Worm (Caenorhabditis elegans) whole organism, L2 larva: ENCODE results near the gene ZK938.10.

Experiments used
- C34F6.9 ChIP-seq: fragments of 150-350 bp; optimal IDR thresholded peaks from 2 replicates; lab custom pipeline; 2014; ENCODE audit warnings: missing biosample characterization, missing genetic modification characterization
- F13H6.1 ChIP-seq: sonication (generic microtip); optimal IDR thresholded peaks from 2 replicates; lab custom pipeline; 2016; ENCODE audit warnings: missing genetic modification characterization, missing compliant biosample characterization
- R02D3.7 ChIP-seq: fragments of 150-350 bp; optimal IDR thresholded peaks from 2 replicates; lab custom pipeline; 2014; ENCODE audit warnings: missing biosample characterization, missing genetic modification characterization
- Y55F3AM.14 ChIP-seq: fragments of 200-800 bp; sonication (Bioruptor generic); optimal IDR thresholded peaks from 2 replicates; lab custom pipeline; 2018; ENCODE audit warnings: mild to moderate bottlenecking, missing genetic modification characterization, missing compliant biosample characterization
- ZK546.5 ChIP-seq: sonication (generic microtip); optimal IDR thresholded peaks from 2 replicates; lab custom pipeline; 2017; ENCODE audit warnings: missing biosample characterization, missing genetic modification characterization
- aly-2 ChIP-seq: fragments of 150-350 bp; optimal IDR thresholded peaks from 2 replicates; lab custom pipeline; 2014; ENCODE audit warnings: missing biosample characterization, missing genetic modification characterization
- ama-1 ChIP-seq: fragments of 150-350 bp; optimal IDR thresholded peaks from 2 replicates; lab custom pipeline; 2018; ENCODE audit warnings: inconsistent platforms
- blmp-1 ChIP-seq: sonication (generic microtip); optimal IDR thresholded peaks from 2 replicates; lab custom pipeline; 2017; ENCODE audit warnings: missing genetic modification characterization, mild to moderate bottlenecking, missing compliant biosample characterization, antibody characterized with exemption, moderate library complexity; ENCODE audit not compliant: insufficient read depth
- ceh-16 ChIP-seq: fragments of 150-350 bp; optimal IDR thresholded peaks from 2 replicates; lab custom pipeline; 2014; ENCODE audit warnings: missing biosample characterization, missing genetic modification characterization
- ceh-82 ChIP-seq: fragments of 150-350 bp; optimal IDR thresholded peaks from 2 replicates; lab custom pipeline; 2014; ENCODE audit warnings: missing biosample characterization, missing genetic modification characterization
- elt-1 ChIP-seq: fragments of 150-350 bp; optimal IDR thresholded peaks from 2 replicates; lab custom pipeline; 2014; ENCODE audit warnings: missing biosample characterization, missing genetic modification characterization
- elt-3 ChIP-seq: sonication (generic microtip); optimal IDR thresholded peaks from 2 replicates; lab custom pipeline; 2017; ENCODE audit warnings: missing biosample characterization, missing genetic modification characterization
- fos-1 ChIP-seq: fragments of 150-350 bp; optimal IDR thresholded peaks from 2 replicates; lab custom pipeline; 2014; ENCODE audit warnings: missing biosample characterization, missing genetic modification characterization
- gmeb-1 ChIP-seq: fragments of 150-350 bp; optimal IDR thresholded peaks from 2 replicates; lab custom pipeline; 2014; ENCODE audit warnings: missing biosample characterization, missing genetic modification characterization
- lin-13 ChIP-seq: fragments of 150-350 bp; optimal IDR thresholded peaks from 2 replicates; lab custom pipeline; 2014; ENCODE audit warnings: missing biosample characterization, missing genetic modification reagents, missing genetic modification characterization
- lin-39 ChIP-seq: fragments of 150-350 bp; optimal IDR thresholded peaks from 2 replicates; lab custom pipeline; 2014; ENCODE audit warnings: missing biosample characterization, missing genetic modification reagents, missing genetic modification characterization
- lsy-2 ChIP-seq, 2 experiments: fragments of 150-350 bp in 1 of 2; sonication (generic microtip) in 1 of 2; optimal IDR thresholded peaks; 2 replicates each; lab custom pipeline; 2014 to 2017; ENCODE audit warnings: missing biosample characterization in 2 of 2, missing genetic modification characterization in 2 of 2
- mbf-1 ChIP-seq: sonication (generic microtip); optimal IDR thresholded peaks from 2 replicates; lab custom pipeline; 2017; ENCODE audit warnings: missing biosample characterization, missing genetic modification characterization
- mdl-1 ChIP-seq, 2 experiments: fragments of 150-350 bp in 1 of 2; sonication (generic microtip) in 1 of 2; optimal IDR thresholded peaks; 2 replicates each; lab custom pipeline; 2017; ENCODE audit warnings: missing biosample characterization in 2 of 2, missing genetic modification characterization in 2 of 2
- nhr-10 ChIP-seq: sonication (generic microtip); optimal IDR thresholded peaks from 2 replicates; lab custom pipeline; 2017; ENCODE audit warnings: missing biosample characterization, missing genetic modification characterization
- nhr-12 ChIP-seq: fragments of 150-350 bp; optimal IDR thresholded peaks from 2 replicates; lab custom pipeline; 2014; ENCODE audit warnings: missing biosample characterization, missing genetic modification characterization
- nhr-129 ChIP-seq: fragments of 150-350 bp; optimal IDR thresholded peaks from 2 replicates; lab custom pipeline; 2014; ENCODE audit warnings: missing biosample characterization, missing genetic modification characterization
- nhr-21 ChIP-seq: fragments of 150-350 bp; optimal IDR thresholded peaks from 2 replicates; lab custom pipeline; 2014; ENCODE audit warnings: missing biosample characterization, missing genetic modification characterization
- nhr-23 ChIP-seq: fragments of 150-350 bp; optimal IDR thresholded peaks from 2 replicates; lab custom pipeline; 2014; ENCODE audit warnings: missing biosample characterization, missing genetic modification reagents, missing genetic modification characterization
- nhr-25 ChIP-seq: fragments of 150-350 bp; sonication (generic microtip); optimal IDR thresholded peaks from 3 replicates; lab custom pipeline; 2014; ENCODE audit warnings: missing biosample characterization, missing genetic modification characterization
- nhr-6 ChIP-seq: fragments of 150-350 bp; optimal IDR thresholded peaks from 2 replicates; lab custom pipeline; 2014; ENCODE audit warnings: missing biosample characterization, missing genetic modification characterization
- nhr-77 ChIP-seq: fragments of 150-350 bp; optimal IDR thresholded peaks from 2 replicates; lab custom pipeline; 2014; ENCODE audit warnings: missing biosample characterization, missing genetic modification characterization
- peb-1 ChIP-seq: fragments of 150-350 bp; optimal IDR thresholded peaks from 2 replicates; lab custom pipeline; 2014; ENCODE audit warnings: missing biosample characterization, missing genetic modification characterization
- sem-4 ChIP-seq: fragments of 150-350 bp; optimal IDR thresholded peaks from 2 replicates; lab custom pipeline; 2014; ENCODE audit warnings: missing biosample characterization, missing genetic modification reagents, missing genetic modification characterization
- skn-1 ChIP-seq: sonication (generic microtip); optimal IDR thresholded peaks from 2 replicates; lab custom pipeline; 2017; ENCODE audit warnings: missing biosample characterization, missing genetic modification characterization
- sma-3 ChIP-seq: sonication (generic microtip); optimal IDR thresholded peaks from 2 replicates; lab custom pipeline; 2016; ENCODE audit warnings: missing genetic modification reagents, missing genetic modification characterization, missing compliant biosample characterization
- snpc-4 ChIP-seq: fragments of 150-350 bp; optimal IDR thresholded peaks from 2 replicates; lab custom pipeline; 2014; ENCODE audit warnings: missing biosample characterization, missing genetic modification characterization
- unc-39 ChIP-seq: fragments of 150-350 bp; optimal IDR thresholded peaks from 2 replicates; lab custom pipeline; 2014; ENCODE audit warnings: missing biosample characterization, missing genetic modification characterization
- unc-55 ChIP-seq: fragments of 150-350 bp; sonication (generic microtip); optimal IDR thresholded peaks from 3 replicates; lab custom pipeline; 2014; ENCODE audit warnings: missing biosample characterization, missing genetic modification reagents, missing genetic modification characterization
- unc-62 ChIP-seq: fragments of 150-350 bp; optimal IDR thresholded peaks from 2 replicates; lab custom pipeline; 2014; ENCODE audit warnings: missing biosample characterization, missing genetic modification reagents, missing genetic modification characterization
- zag-1 ChIP-seq: fragments of 150-350 bp; optimal IDR thresholded peaks from 2 replicates; lab custom pipeline; 2014; ENCODE audit warnings: missing biosample characterization, missing genetic modification characterization
- ztf-11 ChIP-seq: sonication (generic microtip); optimal IDR thresholded peaks from 2 replicates; lab custom pipeline; 2017; ENCODE audit warnings: missing biosample characterization, missing genetic modification characterization
- ztf-4 ChIP-seq: fragments of 150-350 bp; optimal IDR thresholded peaks from 2 replicates; lab custom pipeline; 2014; ENCODE audit warnings: missing biosample characterization, missing genetic modification characterization

ZK938.10 gene

DNA sequence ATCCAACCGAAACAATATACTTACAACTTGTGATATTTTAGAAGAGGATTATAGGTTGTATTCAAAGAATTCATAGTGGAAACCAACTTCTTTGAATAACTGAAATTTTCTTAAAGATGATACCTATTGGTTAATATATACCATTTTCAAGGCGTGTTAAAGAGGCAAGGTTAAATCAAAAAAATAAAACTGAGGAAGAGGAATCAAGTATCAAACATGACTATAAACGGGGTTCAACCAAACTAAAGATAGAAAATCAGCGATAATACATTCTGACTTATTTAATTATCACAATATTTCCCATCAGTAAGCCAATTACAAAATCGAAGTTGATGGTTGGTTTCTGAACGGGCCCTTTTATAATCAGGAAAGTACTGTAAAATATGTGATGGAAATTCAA lies 10.5 kb upstream of the ZK938.10 start, which contains the start of gene chil-3:
Gene chil-3 (minus strand): TSS at position 101 of the 400 bp plus-strand sequence.
- no peak for TF ChIP-seq aly-2 (tag; lab: Kevin White, UChicago)
- TF ChIP-seq ama-1 (lab: Kevin White, UChicago), result no peak
- no peak for TF ChIP-seq snpc-4 (tag; lab: Kevin White, UChicago)
- no peak for TF ChIP-seq nhr-23 (tag; lab: Kevin White, UChicago)
- TF ChIP-seq unc-39, result no peak
- TF ChIP-seq ceh-16 (tag; lab: Kevin White, UChicago), result no peak
- TF ChIP-seq, all 48 proteins: peak for 0

DNA sequence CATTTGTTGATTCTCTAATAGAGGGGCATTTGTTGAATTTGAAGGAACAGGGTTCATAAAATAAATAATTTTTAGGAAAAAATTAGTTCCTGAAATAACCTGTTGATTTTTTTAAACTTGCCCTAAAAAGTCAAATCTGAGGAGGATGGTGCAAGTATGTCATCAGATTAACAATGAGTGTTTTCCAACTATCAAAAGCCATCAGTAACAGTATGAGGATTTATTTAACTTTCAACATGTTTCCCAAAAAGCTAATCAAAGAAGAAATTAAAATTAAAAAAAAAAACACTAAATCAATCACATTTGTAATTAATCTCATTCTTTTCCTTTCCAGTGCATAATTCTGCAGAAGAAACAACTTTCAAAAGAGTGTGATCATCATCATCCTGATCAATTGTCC lies 8.7 kb upstream of the ZK938.10 start, which contains the start of gene chil-5:
Gene chil-5 (minus strand): TSS at position 101 of the 400 bp plus-strand sequence.
- TF ChIP-seq peb-1 (tag; lab: Kevin White, UChicago) (no peak), ceh-82 (tag; lab: Kevin White, UChicago) (no peak), unc-62 (GFP tag; lab: Kevin White, UChicago) (no peak), sma-3 (GFP tag; lab: Kevin White, UChicago) (no peak), blmp-1 (tag; lab: Kevin White, UChicago) (no peak), elt-1 (tag; lab: Kevin White, UChicago) (no peak), gmeb-1 (tag; lab: Kevin White, UChicago) (no peak), nhr-23 (tag; lab: Kevin White, UChicago) (no peak), lin-13 (GFP tag; lab: Kevin White, UChicago) (no peak), ztf-11 (no peak), mdl-1 (tag; optimal IDR thresholded peaks at IDR 0.05; lab: Kevin White, UChicago) (no peak), mbf-1 (tag; lab: Kevin White, UChicago) (no peak), zag-1 (no peak), C34F6.9 (tag; lab: Kevin White, UChicago) (no peak), lin-39 (tag; lab: Kevin White, UChicago) (no peak), nhr-12 (tag; lab: Kevin White, UChicago) (no peak)

ce11 chrII:9857791-9858190 lies 6.9 kb upstream of the ZK938.10 start, which contains the start of gene chil-6:
chil-6 (minus strand) TSS chrII:9857891.
- TF ChIP-seq mdl-1 (tag; optimal IDR thresholded peaks at IDR 0.05; lab: Kevin White, UChicago), result no peak
- TF ChIP-seq ceh-82 (tag; lab: Kevin White, UChicago), result no peak
- no peak for TF ChIP-seq Y55F3AM.14
- no peak for TF ChIP-seq lin-39 (tag; lab: Kevin White, UChicago)
- TF ChIP-seq ztf-11, result no peak
- TF ChIP-seq nhr-12 (tag; lab: Kevin White, UChicago), result no peak
- TF ChIP-seq gmeb-1 (tag; lab: Kevin White, UChicago), result no peak
- TF ChIP-seq snpc-4 (tag; lab: Kevin White, UChicago), result no peak
- TF ChIP-seq sem-4 (tag; lab: Kevin White, UChicago), result no peak
- TF ChIP-seq nhr-23 (tag; lab: Kevin White, UChicago), result no peak
- TF ChIP-seq ztf-4 (tag; lab: Kevin White, UChicago), result no peak
- TF ChIP-seq elt-1 (tag; lab: Kevin White, UChicago), result no peak
- no peak for TF ChIP-seq skn-1 (tag; lab: Kevin White, UChicago)
- TF ChIP-seq nhr-77 (tag; lab: Kevin White, UChicago), result no peak
- TF ChIP-seq aly-2 (tag; lab: Kevin White, UChicago), result no peak
- no peak for TF ChIP-seq sma-3 (GFP tag; lab: Kevin White, UChicago)
- TF ChIP-seq nhr-21, result no peak
- no peak for TF ChIP-seq mbf-1 (tag; lab: Kevin White, UChicago)
- TF ChIP-seq, all 48 proteins: peak for 0

DNA sequence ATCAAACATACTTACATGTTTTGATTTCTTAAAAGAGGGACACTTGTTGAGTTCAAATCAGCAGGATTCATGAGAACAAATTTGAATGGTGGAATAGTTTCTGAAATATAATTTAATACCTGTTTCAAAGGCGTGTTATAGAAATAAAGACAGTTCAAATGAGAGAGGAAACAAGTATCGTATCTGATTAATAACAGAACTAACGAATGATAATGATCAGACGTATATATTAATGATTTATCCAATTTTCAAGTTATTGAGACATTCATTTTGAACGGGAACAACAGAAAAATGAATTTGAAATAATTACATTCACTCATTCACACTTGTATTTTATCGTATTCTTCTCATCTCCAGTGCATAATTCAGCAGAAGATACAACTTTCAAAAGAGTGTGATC lies 4.8 kb upstream of the ZK938.10 start, which contains the start of gene chil-4:
Gene chil-4 (minus strand): TSS at position 101 of the 400 bp plus-strand sequence.
- no peak for TF ChIP-seq nhr-12 (tag; lab: Kevin White, UChicago)
- no peak for TF ChIP-seq ztf-11
- TF ChIP-seq peb-1 (tag; lab: Kevin White, UChicago), result no peak
- no peak for TF ChIP-seq unc-55
- no peak for TF ChIP-seq nhr-6
- TF ChIP-seq zag-1, result no peak
- no peak for TF ChIP-seq nhr-10
- no peak for TF ChIP-seq ceh-16 (tag; lab: Kevin White, UChicago)
- TF ChIP-seq Y55F3AM.14, result no peak
- TF ChIP-seq nhr-129 (tag; lab: Kevin White, UChicago), result no peak
- TF ChIP-seq sma-3 (GFP tag; lab: Kevin White, UChicago), result no peak
- TF ChIP-seq lin-13 (GFP tag; lab: Kevin White, UChicago), result no peak
- no peak for TF ChIP-seq blmp-1 (tag; lab: Kevin White, UChicago)
- no peak for TF ChIP-seq lin-39 (tag; lab: Kevin White, UChicago)
- TF ChIP-seq aly-2 (tag; lab: Kevin White, UChicago), result no peak
- no peak for TF ChIP-seq C34F6.9 (tag; lab: Kevin White, UChicago)
- TF ChIP-seq ceh-82 (tag; lab: Kevin White, UChicago), result no peak
- TF ChIP-seq skn-1 (tag; lab: Kevin White, UChicago), result no peak
- no peak for TF ChIP-seq nhr-77 (tag; lab: Kevin White, UChicago)

DNA sequence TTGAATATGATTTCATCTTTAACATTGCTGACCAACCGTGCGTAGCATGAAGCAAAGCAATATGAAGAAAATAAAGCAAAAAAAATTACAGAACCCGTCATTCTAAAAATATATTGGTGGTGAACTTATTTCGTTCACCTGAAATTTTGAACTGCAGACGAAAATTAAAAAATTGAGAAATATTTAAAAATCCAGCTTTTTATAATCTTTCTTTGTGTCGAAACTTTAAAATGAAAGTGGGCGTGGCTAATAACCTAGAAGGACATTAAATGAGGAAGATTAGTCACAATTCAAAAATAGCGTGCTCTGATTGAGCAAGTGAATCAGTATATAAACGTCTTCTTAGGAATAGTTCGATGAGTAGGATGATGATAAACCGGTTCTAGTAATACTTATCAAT lies 1.3 kb downstream of the ZK938.10 start, which contains the start of gene old-2:
Gene old-2 (minus strand): TSS at position 101 of the 400 bp plus-strand sequence.
- no peak for TF ChIP-seq fos-1 (tag; lab: Kevin White, UChicago)
- no peak for TF ChIP-seq lin-13 (GFP tag; lab: Kevin White, UChicago)
- no peak for TF ChIP-seq C34F6.9 (tag; lab: Kevin White, UChicago)
- TF ChIP-seq nhr-23 (tag; lab: Kevin White, UChicago), result no peak
- TF ChIP-seq unc-55, result no peak
- TF ChIP-seq F13H6.1, result no peak
- TF ChIP-seq sma-3 (GFP tag; lab: Kevin White, UChicago), result no peak
- no peak for TF ChIP-seq R02D3.7 (tag; lab: Kevin White, UChicago)
- TF ChIP-seq nhr-25 (tag; lab: Kevin White, UChicago), result no peak
- no peak for TF ChIP-seq Y55F3AM.14
- no peak for TF ChIP-seq lsy-2 (tag; optimal IDR thresholded peaks at IDR 0.05; lab: Kevin White, UChicago)
- no peak for TF ChIP-seq mbf-1 (tag; lab: Kevin White, UChicago)
- TF ChIP-seq lin-39 (tag; lab: Kevin White, UChicago), result no peak
- TF ChIP-seq unc-62 (GFP tag; lab: Kevin White, UChicago), result no peak
- no peak for TF ChIP-seq ZK546.5 (tag; lab: Kevin White, UChicago)
- TF ChIP-seq blmp-1 (tag; lab: Kevin White, UChicago), result no peak
- TF ChIP-seq nhr-21, result no peak
- TF ChIP-seq elt-3 (tag; lab: Kevin White, UChicago), result no peak
- TF ChIP-seq elt-1 (tag; lab: Kevin White, UChicago), result no peak
- no peak for TF ChIP-seq nhr-6
